Fruit fly (Drosophila melanogaster) whole organism, embryonic: Measurements from ENCODE around the gene CG14655.

Experiments
- BEAF-32 ChIP-seq: fragments of 200-800 bp; sonication (Bioruptor generic); optimal IDR thresholded peaks from 3 replicates; lab custom pipeline; 2017; ENCODE audit warnings: missing biosample characterization, missing genetic modification characterization, mild to moderate bottlenecking, moderate library complexity, missing genetic modification reagents
- C15 ChIP-seq: fragments of 200-800 bp; sonication (Bioruptor generic); IDR thresholded peaks from 3 replicates; pipeline ENCODE4 v1.3.6; 2022; ENCODE audit warnings: missing biosample characterization, missing genetic modification characterization
- CG11504 ChIP-seq: fragments of 200-800 bp; sonication (Bioruptor generic); optimal IDR thresholded peaks from 3 replicates; lab custom pipeline; 2019; ENCODE audit warnings: missing biosample characterization, mild to moderate bottlenecking, missing genetic modification characterization, moderate library complexity
- CG13424 ChIP-seq: fragments of 200-800 bp; sonication (Bioruptor generic); optimal IDR thresholded peaks from 2 replicates; lab custom pipeline; 2019; ENCODE audit warnings: missing biosample characterization, mild to moderate bottlenecking, missing genetic modification characterization, moderate library complexity
- CG17385 ChIP-seq: fragments of 200-800 bp; sonication (Bioruptor generic); optimal IDR thresholded peaks from 3 replicates; lab custom pipeline; 2018; ENCODE audit warnings: missing biosample characterization, mild to moderate bottlenecking, missing genetic modification characterization
- CG17612 ChIP-seq: fragments of 200-800 bp; sonication (Bioruptor generic); IDR thresholded peaks from 2 replicates; pipeline ENCODE4 v1.3.6; 2022; ENCODE audit warnings: missing biosample characterization, missing genetic modification characterization
- CG31441 ChIP-seq: fragments of 200-800 bp; sonication (Bioruptor generic); IDR thresholded peaks from 2 replicates; pipeline ENCODE4 v1.3.6; 2022; ENCODE audit warnings: missing biosample characterization, missing genetic modification characterization
- CG3281 ChIP-seq: fragments of 200-800 bp; sonication (Bioruptor generic); optimal IDR thresholded peaks from 3 replicates; lab custom pipeline; 2017; ENCODE audit warnings: missing biosample characterization, mild to moderate bottlenecking, missing genetic modification characterization
- CG3838 ChIP-seq: fragments of 200-800 bp; sonication (Bioruptor generic); optimal IDR thresholded peaks from 3 replicates; lab custom pipeline; 2016; ENCODE audit warnings: missing biosample characterization, missing genetic modification characterization
- CG6272 ChIP-seq: fragments of 200-800 bp; sonication (Bioruptor generic); IDR thresholded peaks from 2 replicates; pipeline ENCODE4 v1.3.6; 2022; ENCODE audit warnings: missing biosample characterization, missing genetic modification characterization
- CG6813 ChIP-seq: fragments of 200-800 bp; sonication (Bioruptor generic); optimal IDR thresholded peaks from 2 replicates; lab custom pipeline; 2017; ENCODE audit warnings: missing biosample characterization, missing genetic modification characterization, mild to moderate bottlenecking, moderate library complexity, missing genetic modification reagents
- CG7372 ChIP-seq: fragments of 200-800 bp; sonication (Bioruptor generic); IDR thresholded peaks from 2 replicates; pipeline ENCODE4 v1.3.6; 2022; ENCODE audit warnings: missing biosample characterization, missing genetic modification characterization
- CG7839 ChIP-seq: fragments of 200-800 bp; sonication (Bioruptor generic); optimal IDR thresholded peaks from 3 replicates; lab custom pipeline; 2018; ENCODE audit warnings: missing biosample characterization, mild to moderate bottlenecking, missing genetic modification characterization, moderate library complexity
- Dbx ChIP-seq: fragments of 200-800 bp; sonication (Bioruptor generic); IDR thresholded peaks from 3 replicates; pipeline ENCODE4 v1.3.6; 2022; ENCODE audit warnings: missing biosample characterization, missing genetic modification characterization
- Dek ChIP-seq: fragments of 200-800 bp; sonication (Bioruptor generic); optimal IDR thresholded peaks from 3 replicates; lab custom pipeline; 2019; ENCODE audit warnings: missing biosample characterization, mild to moderate bottlenecking, missing genetic modification characterization, moderate library complexity
- Dll ChIP-seq: fragments of 200-800 bp; sonication (Bioruptor generic); IDR thresholded peaks from 4 replicates; pipeline ENCODE4 v1.3.6; 2022; ENCODE audit warnings: missing biosample characterization, missing genetic modification characterization; ENCODE audit not compliant: partially characterized antibody
- Fer1 ChIP-seq: fragments of 200-800 bp; sonication (Bioruptor generic); optimal IDR thresholded peaks from 2 replicates; lab custom pipeline; 2017; ENCODE audit warnings: missing biosample characterization, mild to moderate bottlenecking, missing genetic modification characterization
- Fer2 ChIP-seq: fragments of 200-800 bp; sonication (Bioruptor generic); optimal IDR thresholded peaks from 2 replicates; lab custom pipeline; 2018; ENCODE audit warnings: missing biosample characterization, mild to moderate bottlenecking, missing genetic modification characterization, moderate library complexity
- H15 ChIP-seq: fragments of 200-800 bp; sonication (Bioruptor generic); IDR thresholded peaks from 3 replicates; pipeline ENCODE4 v1.3.6; 2022; ENCODE audit warnings: missing biosample characterization, missing genetic modification characterization
- HLH54F ChIP-seq: fragments of 200-800 bp; sonication (Bioruptor generic); optimal IDR thresholded peaks from 3 replicates; lab custom pipeline; 2016; ENCODE audit warnings: missing biosample characterization, missing genetic modification characterization
- HmgD ChIP-seq: fragments of 200-800 bp; sonication (Bioruptor generic); optimal IDR thresholded peaks from 3 replicates; lab custom pipeline; 2016; ENCODE audit warnings: missing biosample characterization, missing genetic modification characterization
- MTF-1 ChIP-seq: fragments of 200-800 bp; sonication (Bioruptor generic); optimal IDR thresholded peaks from 2 replicates; lab custom pipeline; 2018; ENCODE audit warnings: missing biosample characterization, mild to moderate bottlenecking, missing genetic modification characterization, borderline replicate concordance
- Max ChIP-seq: fragments of 200-800 bp; sonication (Bioruptor generic); optimal IDR thresholded peaks from 2 replicates; lab custom pipeline; 2016; ENCODE audit warnings: missing biosample characterization, mild to moderate bottlenecking, missing genetic modification characterization
- Neu2 ChIP-seq: fragments of 200-800 bp; sonication (Bioruptor generic); optimal IDR thresholded peaks from 3 replicates; lab custom pipeline; 2016; ENCODE audit warnings: missing biosample characterization, missing genetic modification characterization, borderline replicate concordance
- Sox100B ChIP-seq: fragments of 200-800 bp; sonication (Bioruptor generic); optimal IDR thresholded peaks from 3 replicates; lab custom pipeline; 2018; ENCODE audit warnings: missing biosample characterization, mild to moderate bottlenecking, missing genetic modification characterization
- Sry-β ChIP-seq: fragments of 200-800 bp; sonication (Bioruptor generic); optimal IDR thresholded peaks from 2 replicates; lab custom pipeline; 2018; ENCODE audit warnings: missing biosample characterization, mild to moderate bottlenecking, missing genetic modification characterization, moderate library complexity
- Ssrp ChIP-seq: fragments of 200-800 bp; sonication (Bioruptor generic); optimal IDR thresholded peaks from 2 replicates; lab custom pipeline; 2018; ENCODE audit warnings: missing biosample characterization, mild to moderate bottlenecking, missing genetic modification characterization, moderate library complexity
- Tbp ChIP-seq: fragments of >200 bp; optimal IDR thresholded peaks from 2 replicates; lab custom pipeline; 2018; ENCODE audit warnings: missing biosample characterization, missing genetic modification characterization
- cato ChIP-seq: fragments of 200-800 bp; sonication (Bioruptor generic); optimal IDR thresholded peaks from 2 replicates; lab custom pipeline; 2016; ENCODE audit warnings: missing biosample characterization, missing genetic modification characterization, borderline replicate concordance
- chif ChIP-seq, 2 experiments: fragments of 200-800 bp; sonication (Bioruptor generic); optimal IDR thresholded peaks; 3 replicates each; lab custom pipeline; 2016; ENCODE audit warnings: missing biosample characterization in 2 of 2, missing genetic modification characterization in 2 of 2
- crc ChIP-seq: fragments of 200-800 bp; sonication (Bioruptor generic); optimal IDR thresholded peaks from 2 replicates; lab custom pipeline; 2016; ENCODE audit warnings: missing biosample characterization, missing genetic modification characterization
- dimm ChIP-seq: fragments of 200-800 bp; sonication (Bioruptor generic); IDR thresholded peaks from 2 replicates; pipeline ENCODE4 v1.3.6; 2022; ENCODE audit warnings: missing biosample characterization, missing genetic modification characterization
- dpn ChIP-seq, 2 experiments: fragments of 200-800 bp; sonication (Bioruptor generic); optimal IDR thresholded peaks; 3 replicates each; lab custom pipeline; 2016; ENCODE audit warnings: missing biosample characterization in 2 of 2, missing genetic modification characterization in 2 of 2
- eve ChIP-seq, 2 experiments: fragments of >200 bp; optimal IDR thresholded peaks; 2 replicates each; lab custom pipeline; 2017; ENCODE audit warnings: missing biosample characterization in 2 of 2, missing genetic modification characterization in 2 of 2
- exex ChIP-seq: fragments of 200-800 bp; sonication (Bioruptor generic); optimal IDR thresholded peaks from 4 replicates; lab custom pipeline; 2018; ENCODE audit warnings: missing biosample characterization, mild to moderate bottlenecking, missing genetic modification characterization, moderate library complexity
- hkb ChIP-seq, 2 experiments: fragments of 200-800 bp in 1 of 2; fragments of >200 bp in 1 of 2; sonication (Bioruptor generic) in 1 of 2; IDR thresholded peaks in 1 of 2; optimal IDR thresholded peaks in 1 of 2; 2 replicates each; pipeline versions ENCODE4 v1.3.6 to Lab custom; 2017 to 2022; ENCODE audit warnings: missing biosample characterization in 1 of 2, missing genetic modification characterization in 1 of 2
- mld ChIP-seq: fragments of 200-800 bp; sonication (Bioruptor generic); IDR thresholded peaks from 3 replicates; pipeline ENCODE4 v1.3.6; 2022; ENCODE audit warnings: missing biosample characterization, missing genetic modification characterization; ENCODE audit not compliant: partially characterized antibody
- nau ChIP-seq: fragments of 200-800 bp; sonication (Bioruptor generic); optimal IDR thresholded peaks from 3 replicates; lab custom pipeline; 2017; ENCODE audit warnings: missing biosample characterization, mild to moderate bottlenecking, missing genetic modification characterization, missing genetic modification reagents
- pan ChIP-seq, 4 experiments: fragments of >200 bp in 3 of 4; fragments of 200-800 bp in 1 of 4; sonication (Bioruptor generic) in 1 of 4; optimal IDR thresholded peaks in 3 of 4; IDR thresholded peaks in 1 of 4; 2 replicates each; pipeline versions ENCODE4 v1.3.6 to Lab custom; 2017 to 2022; ENCODE audit warnings: missing biosample characterization in 2 of 4, missing genetic modification characterization in 2 of 4, mixed read lengths in 1 of 4
- pnt ChIP-seq: fragments of 200-800 bp; sonication (Bioruptor generic); optimal IDR thresholded peaks from 3 replicates; lab custom pipeline; 2016; ENCODE audit warnings: missing biosample characterization, missing genetic modification characterization
- prd ChIP-seq, 3 experiments: fragments of >200 bp in 2 of 3; fragments of 200-800 bp in 1 of 3; sonication (Bioruptor generic) in 1 of 3; optimal IDR thresholded peaks in 2 of 3; IDR thresholded peaks in 1 of 3; 2 replicates in 2 of 3; 3 replicates in 1 of 3; pipeline versions ENCODE4 v1.3.6 to Lab custom; 2017 to 2022; ENCODE audit warnings: missing biosample characterization in 1 of 3, missing genetic modification characterization in 1 of 3
- rib ChIP-seq: fragments of 200-800 bp; sonication (Bioruptor generic); IDR thresholded peaks from 2 replicates; pipeline ENCODE4 v1.3.6; 2022; ENCODE audit warnings: missing biosample characterization, missing genetic modification characterization
- row ChIP-seq: fragments of 200-800 bp; sonication (Bioruptor generic); IDR thresholded peaks from 3 replicates; pipeline ENCODE4 v1.3.6; 2022; ENCODE audit warnings: missing biosample characterization, missing genetic modification characterization
- stwl ChIP-seq: fragments of 200-800 bp; sonication (Bioruptor generic); optimal IDR thresholded peaks from 3 replicates; lab custom pipeline; 2018; ENCODE audit warnings: missing biosample characterization, mild to moderate bottlenecking, missing genetic modification characterization, moderate library complexity
- tin ChIP-seq: fragments of 200-800 bp; sonication (Bioruptor generic); optimal IDR thresholded peaks from 3 replicates; lab custom pipeline; 2016; ENCODE audit warnings: missing biosample characterization, missing genetic modification characterization
- toy ChIP-seq: fragments of 200-800 bp; sonication (Bioruptor generic); IDR thresholded peaks from 2 replicates; pipeline ENCODE4 v1.3.6; 2022; ENCODE audit warnings: missing biosample characterization, missing genetic modification characterization
- wek ChIP-seq: fragments of 200-800 bp; sonication (Bioruptor generic); optimal IDR thresholded peaks from 3 replicates; lab custom pipeline; 2018; ENCODE audit warnings: missing biosample characterization, mild to moderate bottlenecking, missing genetic modification characterization, moderate library complexity
- zf30C ChIP-seq: fragments of 200-800 bp; sonication (Bioruptor generic); optimal IDR thresholded peaks from 3 replicates; lab custom pipeline; 2018; ENCODE audit warnings: missing biosample characterization, mild to moderate bottlenecking, missing genetic modification characterization

CG14655 gene

DNA sequence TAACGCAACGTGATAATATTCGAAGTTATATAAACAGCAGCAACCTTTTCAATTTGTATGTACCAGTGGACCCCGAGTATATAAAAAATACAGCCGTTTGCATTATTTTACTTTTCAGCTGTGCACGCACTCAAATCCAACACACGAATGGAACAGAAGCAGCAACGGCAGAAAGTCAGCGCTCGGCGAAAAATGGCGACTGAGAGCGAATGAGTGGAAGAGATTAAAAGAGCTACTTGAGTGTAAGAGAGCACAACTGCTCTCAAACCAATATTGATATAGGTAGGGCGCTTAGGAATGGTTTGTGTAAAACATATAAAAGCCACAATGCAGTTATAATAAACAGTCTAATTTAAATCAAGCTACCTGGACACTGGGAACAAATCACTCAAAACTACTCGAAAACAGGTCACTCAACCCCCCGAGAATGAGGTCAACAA lies 26.2 kb upstream of the CG14655 start (continued):
- TF ChIP-seq MTF-1: peak; percentile 89
- TF ChIP-seq prd (optimal IDR thresholded peaks at IDR 0.05; lab: Kevin White, UChicago): no peak
- no peak for TF ChIP-seq prd (GFP tag; IDR thresholded peaks at IDR 0.05; lab: Robert Waterston, UW)
- no peak for TF ChIP-seq Ssrp (tag; lab: Kevin White, UChicago)
- TF ChIP-seq Dbx (GFP tag; lab: Robert Waterston, UW): peak; percentile 52; the same call in 1 of the 3 replicates
- TF ChIP-seq BEAF-32 (GFP tag; lab: Kevin White, UChicago): no peak
- no peak for TF ChIP-seq toy (GFP tag; lab: Robert Waterston, UW)
- TF ChIP-seq HmgD: peak; percentile 14
- TF ChIP-seq row (GFP tag; lab: Robert Waterston, UW): no peak; the same call in 2 of the 3 replicates
- no peak for TF ChIP-seq pan (optimal IDR thresholded peaks at IDR 0.05; lab: Kevin White, UChicago)
- TF ChIP-seq pan (GFP tag; optimal IDR thresholded peaks at IDR 0.05 in 1 of 2, IDR thresholded peaks at IDR 0.05 in 1 of 2): peak in 1 of 2 experiments; percentile 38
- TF ChIP-seq CG3281 (GFP tag; lab: Kevin White, UChicago): peak; percentile 66
- TF ChIP-seq zf30C (GFP tag; lab: Kevin White, UChicago): no peak
- TF ChIP-seq HLH54F (GFP tag; lab: Kevin White, UChicago): no peak
- TF ChIP-seq chif (GFP tag; optimal IDR thresholded peaks at IDR 0.05; lab: Kevin White, UChicago): peak in 1 of 2 experiments; percentile 26
- TF ChIP-seq CG17612 (GFP tag; lab: Robert Waterston, UW): no peak
- TF ChIP-seq exex (tag; lab: Kevin White, UChicago): no peak
- 0 out of 4 replicates have a peak, but pooled peaks have one; percentile 37 for TF ChIP-seq Dll (GFP tag; lab: Robert Waterston, UW)
- TF ChIP-seq CG6813 (GFP tag; lab: Kevin White, UChicago): peak; percentile 91
- TF ChIP-seq CG11504 (tag; lab: Kevin White, UChicago): peak; percentile 50
- no peak for TF ChIP-seq Neu2 (GFP tag; lab: Kevin White, UChicago)
- peak; percentile 84 for TF ChIP-seq Fer1 (GFP tag; lab: Kevin White, UChicago)
- no peak for TF ChIP-seq Dek
- TF ChIP-seq Fer2 (tag; lab: Kevin White, UChicago): no peak
- TF ChIP-seq rib: peak; percentile 18; the same call in 1 of the 2 replicates
- peak; percentile 58 for TF ChIP-seq pnt
- TF ChIP-seq CG3838 (GFP tag; lab: Kevin White, UChicago): no peak
- peak; percentile 63 for TF ChIP-seq CG17385 (GFP tag; lab: Kevin White, UChicago)
- TF ChIP-seq H15 (GFP tag; lab: Robert Waterston, UW): no peak
- peak; percentile 6 for TF ChIP-seq tin (GFP tag; lab: Kevin White, UChicago)
- TF ChIP-seq Sox100B (GFP tag; lab: Kevin White, UChicago): peak; percentile 74
- peak in 1 of 2 experiments; percentile 64 for TF ChIP-seq dpn (GFP tag; optimal IDR thresholded peaks at IDR 0.05; lab: Kevin White, UChicago)
- TF ChIP-seq CG31441 (GFP tag; lab: Robert Waterston, UW): peak; percentile 70
- TF ChIP-seq C15 (GFP tag; lab: Robert Waterston, UW): no peak
- TF ChIP-seq CG7372 (GFP tag; lab: Robert Waterston, UW): no peak
- TF ChIP-seq dimm (GFP tag; lab: Robert Waterston, UW): no peak
- TF ChIP-seq CG13424: peak; percentile 29
- TF ChIP-seq hkb (optimal IDR thresholded peaks at IDR 0.05; lab: Kevin White, UChicago): no peak
- peak; percentile 80 for TF ChIP-seq hkb (GFP tag; IDR thresholded peaks at IDR 0.05; lab: Robert Waterston, UW)
- TF ChIP-seq cato: no peak
- peak; percentile 29 for TF ChIP-seq Sry-β (GFP tag; lab: Kevin White, UChicago)
- peak; percentile 64 for TF ChIP-seq Max (GFP tag; lab: Kevin White, UChicago)
- peak; percentile 37 for TF ChIP-seq CG7839
- TF ChIP-seq stwl (tag; lab: Kevin White, UChicago): peak; percentile 29
- no peak for TF ChIP-seq Tbp (GFP tag; lab: Kevin White, UChicago)
- no peak for TF ChIP-seq mld (GFP tag; lab: Robert Waterston, UW)
- TF ChIP-seq wek (GFP tag; lab: Kevin White, UChicago): peak; percentile 88
- TF ChIP-seq crc: peak; percentile 53
- TF ChIP-seq CG6272 (GFP tag; lab: Robert Waterston, UW): no peak
- peak; percentile 91 for TF ChIP-seq nau (GFP tag; lab: Kevin White, UChicago)
- TF ChIP-seq eve (GFP tag; optimal IDR thresholded peaks at IDR 0.05; lab: Kevin White, UChicago): no peak
